Fruit fly (Drosophila melanogaster): Measurements from ENCODE around the gene CG18273.

Gene CG18273

DNA sequence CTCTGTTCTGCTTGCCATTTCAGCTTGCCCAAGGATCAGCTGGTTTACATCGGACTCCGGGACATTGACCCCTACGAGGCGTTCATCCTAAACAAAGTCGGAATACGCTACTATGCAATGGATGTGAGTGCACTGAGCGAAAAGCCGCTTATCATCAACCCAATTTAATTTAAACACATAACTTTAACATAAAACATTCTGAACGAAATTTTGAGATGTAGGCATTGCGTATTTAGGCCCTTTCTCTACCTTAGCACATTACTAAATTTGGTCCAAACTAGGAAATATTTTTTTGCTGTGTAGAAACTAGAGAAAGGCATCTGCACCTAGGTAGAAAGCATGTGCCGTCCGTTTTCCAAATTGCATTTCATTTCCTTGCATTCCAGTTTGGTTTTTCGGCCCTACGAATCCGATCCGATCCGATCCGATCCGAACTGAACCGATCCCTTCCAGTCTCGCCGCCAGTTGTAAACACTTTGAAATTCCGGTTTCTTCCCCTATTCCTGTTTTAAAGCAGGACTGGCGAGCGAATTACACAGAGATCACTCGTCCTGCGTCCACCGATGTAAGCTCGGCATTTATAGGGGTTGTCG lies 39.2 kb upstream of the CG18273 start (continued):
- TF ChIP-seq Mrtf (GFP tag; IDR thresholded peaks at IDR 0.05) (no peak), pita (GFP tag; optimal IDR thresholded peaks at IDR 0.05) (no peak), MESR4 (GFP tag; optimal IDR thresholded peaks at IDR 0.05) (no peak), CG15696 (tag; optimal IDR thresholded peaks at IDR 0.05) (peak; percentile 96), CG6765 (GFP tag; optimal IDR thresholded peaks at IDR 0.05) (no peak), CG8478 (optimal IDR thresholded peaks at IDR 0.05) (no peak), CG32772 (GFP tag; IDR thresholded peaks at IDR 0.05) (no peak), tll (GFP tag; optimal IDR thresholded peaks at IDR 0.05) (peak; percentile 15 to 76), grn (GFP tag; optimal IDR thresholded peaks at IDR 0.05) (no peak), jing (GFP tag; optimal IDR thresholded peaks at IDR 0.05) (peak; percentile 27), jumu (GFP tag; optimal IDR thresholded peaks at IDR 0.05) (peak; percentile 57), Ssrp (tag; optimal IDR thresholded peaks at IDR 0.05) (peak; percentile 63), her (GFP tag; optimal IDR thresholded peaks at IDR 0.05) (peak; percentile 44), CG6791 (GFP tag; IDR thresholded peaks at IDR 0.05; ENCODE audit: partially characterized antibody) (no peak), CG11504 (tag; optimal IDR thresholded peaks at IDR 0.05) (peak; percentile 25), Eip74EF (GFP tag; optimal IDR thresholded peaks at IDR 0.05) (no peak), sqz (GFP tag; optimal IDR thresholded peaks at IDR 0.05) (no peak), CG8765 (GFP tag; IDR thresholded peaks at IDR 0.05) (peak; percentile 93), tx (GFP tag; optimal IDR thresholded peaks at IDR 0.05) (peak; percentile 44), CG31441 (GFP tag; IDR thresholded peaks at IDR 0.05) (peak; percentile 66), Hey (tag; optimal IDR thresholded peaks at IDR 0.05) (no peak), CG7357 (GFP tag; IDR thresholded peaks at IDR 0.05) (no peak), CG5245 (GFP tag; optimal IDR thresholded peaks at IDR 0.05) (peak; percentile 53), CG15269 (tag; optimal IDR thresholded peaks at IDR 0.05) (no peak), Bteb2 (GFP tag; optimal IDR thresholded peaks at IDR 0.05) (no peak), CG30431 (GFP tag; optimal IDR thresholded peaks at IDR 0.05) (peak; percentile 76), Atf3 (GFP tag; optimal IDR thresholded peaks at IDR 0.05) (peak; percentile 52), luna (GFP tag; optimal IDR thresholded peaks at IDR 0.05) (no peak), cato (GFP tag; optimal IDR thresholded peaks at IDR 0.05; ENCODE audit: borderline replicate concordance) (no peak), CG15514 (GFP tag; optimal IDR thresholded peaks at IDR 0.05) (no peak), pan (optimal IDR thresholded peaks at IDR 0.05) (no peak), pan (GFP tag; optimal IDR thresholded peaks at IDR 0.05 in 1 of 2, IDR thresholded peaks at IDR 0.05 in 1 of 2) (no peak), BtbVII (GFP tag; optimal IDR thresholded peaks at IDR 0.05) (no peak), Rfx (GFP tag; IDR thresholded peaks at IDR 0.05) (no peak), CG6254 (GFP tag; optimal IDR thresholded peaks at IDR 0.05) (peak; percentile 47), az2 (GFP tag; optimal IDR thresholded peaks at IDR 0.05) (peak; percentile 43), CHES-1-like (GFP tag; optimal IDR thresholded peaks at IDR 0.05) (peak; percentile 31), Chrac-16 (GFP tag; optimal IDR thresholded peaks at IDR 0.05) (peak; percentile 77), CG12104 (GFP tag; optimal IDR thresholded peaks at IDR 0.05) (no peak), CG1832 (GFP tag; optimal IDR thresholded peaks at IDR 0.05) (no peak), croc (GFP tag; conservative IDR thresholded peaks at IDR 0.05) (peak; percentile 61), Sin3A (optimal IDR thresholded peaks at IDR 0.05) (no peak), zfh1 (GFP tag; IDR thresholded peaks at IDR 0.05) (peak; percentile 87), onecut (GFP tag; IDR thresholded peaks at IDR 0.05) (peak; percentile 48), H15 (GFP tag; IDR thresholded peaks at IDR 0.05) (no peak), ranshi (GFP tag; IDR thresholded peaks at IDR 0.05) (no peak), CG12071 (GFP tag; optimal IDR thresholded peaks at IDR 0.05) (no peak), cwo (GFP tag; optimal IDR thresholded peaks at IDR 0.05) (no peak), CG10321 (GFP tag; IDR thresholded peaks at IDR 0.05) (no peak), Camta (GFP tag; optimal IDR thresholded peaks at IDR 0.05) (peak; percentile 71), CG2129 (GFP tag; IDR thresholded peaks at IDR 0.05; ENCODE audit: partially characterized antibody) (no peak)

Data from whole organism, embryonic.